Worm (Caenorhabditis elegans): Measurements from ENCODE around the gene cest-2.1.

The cest-2.1 gene

ce11 chrV:14146199-14146598 lies 25.1 kb downstream of the cest-2.1 start, which contains the start of gene acs-10:
acs-10 (plus strand) TSS chrV:14146499.
- no peak for TF ChIP-seq bed-3 (GFP tag; optimal IDR thresholded peaks at IDR 0.05)
- TF ChIP-seq lin-13 (tag; optimal IDR thresholded peaks at IDR 0.05), result no peak

- TF ChIP-seq blmp-1 (tag; optimal IDR thresholded peaks at IDR 0.05), result no peak
- TF ChIP-seq bed-3 (GFP tag; optimal IDR thresholded peaks at IDR 0.05), result no peak
- no peak for TF ChIP-seq elt-1 (tag; optimal IDR thresholded peaks at IDR 0.05; ENCODE audit: borderline replicate concordance, insufficient read depth)
- TF ChIP-seq cnd-1 (tag; optimal IDR thresholded peaks at IDR 0.05), result no peak
- no peak for TF ChIP-seq nhr-237 (tag; optimal IDR thresholded peaks at IDR 0.05)
- TF ChIP-seq lin-13 (tag; optimal IDR thresholded peaks at IDR 0.05), result no peak
- no peak for TF ChIP-seq zip-8 (tag; optimal IDR thresholded peaks at IDR 0.05)
- no peak for TF ChIP-seq mls-2 (tag; optimal IDR thresholded peaks at IDR 0.05)
- no peak for TF ChIP-seq M03D4.4 (tag; optimal IDR thresholded peaks at IDR 0.05)
- TF ChIP-seq lsy-2 (tag; optimal IDR thresholded peaks at IDR 0.05), result no peak
- no peak for TF ChIP-seq pha-4 (tag; optimal IDR thresholded peaks at IDR 0.05)
- TF ChIP-seq ham-2 (GFP tag; optimal IDR thresholded peaks at IDR 0.05), result no peak
- no peak for TF ChIP-seq drap-1 (GFP tag; optimal IDR thresholded peaks at IDR 0.05)
- no peak for TF ChIP-seq unc-62 (GFP tag; optimal IDR thresholded peaks at IDR 0.05)
- no peak for TF ChIP-seq nhr-76 (tag; optimal IDR thresholded peaks at IDR 0.05)
- TF ChIP-seq ceh-83 (GFP tag; optimal IDR thresholded peaks at IDR 0.05), result no peak
- TF ChIP-seq ceh-39 (tag; optimal IDR thresholded peaks at IDR 0.05), result no peak
- no peak for TF ChIP-seq ztf-11 (tag; optimal IDR thresholded peaks at IDR 0.05)
- no peak for TF ChIP-seq lin-32 (GFP tag; optimal IDR thresholded peaks at IDR 0.05)
Observed at ce11 chrV:14145267-14145666, 26.0 kb downstream of the cest-2.1 start, which contains the start of gene par-1. par-1 (minus strand) TSS chrV:14145367.

ce11 chrV:14143634-14144033 lies 27.6 kb downstream of the cest-2.1 start:
- TF ChIP-seq lin-13 (tag; optimal IDR thresholded peaks at IDR 0.05), result no peak
- peak; percentile 57 for TF ChIP-seq ces-1 (GFP tag; optimal IDR thresholded peaks at IDR 0.05)
- no peak for TF ChIP-seq mls-2 (tag; optimal IDR thresholded peaks at IDR 0.05)
- TF ChIP-seq sem-2 (GFP tag; optimal IDR thresholded peaks at IDR 0.05), result no peak

ce11 chrV:14141846-14142245 lies 29.4 kb downstream of the cest-2.1 start:
- TF ChIP-seq cnd-1 (tag; optimal IDR thresholded peaks at IDR 0.05), result no peak
- no peak for TF ChIP-seq pha-4 (tag; optimal IDR thresholded peaks at IDR 0.05)
- TF ChIP-seq lin-13 (tag; optimal IDR thresholded peaks at IDR 0.05), result no peak
- no peak for TF ChIP-seq ces-1 (GFP tag; optimal IDR thresholded peaks at IDR 0.05)
- no peak for TF ChIP-seq mab-5 (tag; optimal IDR thresholded peaks at IDR 0.05)
- TF ChIP-seq nhr-12 (tag; optimal IDR thresholded peaks at IDR 0.05), result no peak
- no peak for TF ChIP-seq nhr-2 (tag; optimal IDR thresholded peaks at IDR 0.05)
- no peak for TF ChIP-seq nhr-237 (tag; optimal IDR thresholded peaks at IDR 0.05)
- TF ChIP-seq ceh-43 (GFP tag; optimal IDR thresholded peaks at IDR 0.05), result no peak
- TF ChIP-seq hlh-1 (tag; optimal IDR thresholded peaks at IDR 0.05), result no peak
- TF ChIP-seq sem-2 (GFP tag; optimal IDR thresholded peaks at IDR 0.05), result no peak
- no peak for TF ChIP-seq unc-39 (tag; optimal IDR thresholded peaks at IDR 0.05)
- TF ChIP-seq nhr-76 (tag; optimal IDR thresholded peaks at IDR 0.05), result no peak
- TF ChIP-seq ham-2 (GFP tag; optimal IDR thresholded peaks at IDR 0.05), result no peak

ce11 chrV:14140733-14141132 lies 30.5 kb downstream of the cest-2.1 start:
- TF ChIP-seq ces-1 (GFP tag; optimal IDR thresholded peaks at IDR 0.05), result peak; percentile 83
- TF ChIP-seq mep-1 (tag; optimal IDR thresholded peaks at IDR 0.05), result no peak

ce11 chrV:14139252-14140100 lies 31.8 kb downstream of the cest-2.1 start:
- TF ChIP-seq ces-1 (GFP tag; optimal IDR thresholded peaks at IDR 0.05), result peak; percentile 72
- no peak for TF ChIP-seq tbx-8 (GFP tag; optimal IDR thresholded peaks at IDR 0.05)
- peak; percentile 6 for TF ChIP-seq ham-2 (GFP tag; optimal IDR thresholded peaks at IDR 0.05)
- no peak for TF ChIP-seq pha-4 (tag; optimal IDR thresholded peaks at IDR 0.05)
- peak; percentile 28 for TF ChIP-seq hlh-1 (tag; optimal IDR thresholded peaks at IDR 0.05)
- TF ChIP-seq unc-120 (tag; optimal IDR thresholded peaks at IDR 0.05; ENCODE audit: poor library complexity, severe bottlenecking), result peak; percentile 55
- TF ChIP-seq nhr-12 (tag; optimal IDR thresholded peaks at IDR 0.05), result no peak
- peak; percentile 46 for TF ChIP-seq ceh-43 (GFP tag; optimal IDR thresholded peaks at IDR 0.05)
- TF ChIP-seq snpc-4 (tag; optimal IDR thresholded peaks at IDR 0.05), result no peak
- TF ChIP-seq mls-2 (tag; optimal IDR thresholded peaks at IDR 0.05), result peak; percentile 16
- TF ChIP-seq sem-2 (GFP tag; optimal IDR thresholded peaks at IDR 0.05), result no peak
- TF ChIP-seq lin-32 (GFP tag; optimal IDR thresholded peaks at IDR 0.05), result no peak
- no peak for TF ChIP-seq elt-3 (tag; optimal IDR thresholded peaks at IDR 0.05)
- TF ChIP-seq sptf-1 (tag; optimal IDR thresholded peaks at IDR 0.05), result no peak
- no peak for TF ChIP-seq nhr-28 (tag; optimal IDR thresholded peaks at IDR 0.05)
- TF ChIP-seq flh-1 (GFP tag; optimal IDR thresholded peaks at IDR 0.05), result no peak
- no peak for TF ChIP-seq ztf-11 (tag; optimal IDR thresholded peaks at IDR 0.05)
- TF ChIP-seq mep-1 (tag; optimal IDR thresholded peaks at IDR 0.05), result no peak
- no peak for TF ChIP-seq unc-62 (GFP tag; optimal IDR thresholded peaks at IDR 0.05)
- TF ChIP-seq blmp-1 (tag; optimal IDR thresholded peaks at IDR 0.05), result no peak

Data from whole organism, mixed stage, embryonic.